Fruit fly (Drosophila melanogaster): ENCODE results near the gene CG8173.

CG8173 gene

dm6 chrX:17738474-17738838 is 29.0 kb upstream of the CG8173 start:
- TF ChIP-seq CG8478 (optimal IDR thresholded peaks at IDR 0.05) = no peak
- TF ChIP-seq EcR (GFP tag; optimal IDR thresholded peaks at IDR 0.05) = no peak

DNA sequence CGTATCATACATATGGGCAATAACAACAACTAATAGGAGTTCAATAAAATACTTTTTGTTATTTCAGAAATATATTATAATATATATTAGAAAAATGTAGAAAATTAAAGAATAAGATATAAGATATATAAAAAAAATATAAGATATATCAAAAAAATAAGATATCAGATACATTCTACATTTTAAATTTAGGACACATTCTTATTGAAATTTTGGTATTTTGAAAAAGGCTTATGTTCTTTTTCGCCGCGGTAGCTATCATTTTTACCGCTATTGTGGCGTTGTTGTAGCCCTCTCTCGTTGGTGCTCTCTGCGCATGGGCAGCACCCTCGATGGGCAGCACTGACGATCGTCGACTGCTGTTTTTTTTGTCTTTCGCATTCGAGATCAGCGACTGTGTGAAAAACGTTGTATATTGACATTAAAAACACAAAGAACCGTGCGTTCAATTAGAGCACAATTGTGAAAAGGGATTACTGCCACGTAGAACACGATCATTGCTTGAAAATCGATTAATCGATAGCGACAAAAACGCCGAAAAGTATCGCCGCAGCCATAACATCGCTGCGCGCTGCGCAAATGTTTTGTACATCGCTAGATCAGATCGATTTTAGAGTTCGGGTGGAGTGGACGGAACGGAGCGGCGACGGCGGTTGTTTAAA is 28.5 kb upstream of the CG8173 start:
- no peak for TF ChIP-seq usp (GFP tag; optimal IDR thresholded peaks at IDR 0.05)
- no peak for TF ChIP-seq psq (optimal IDR thresholded peaks at IDR 0.05)
- no peak for TF ChIP-seq Dll (optimal IDR thresholded peaks at IDR 0.05)
- no peak for TF ChIP-seq EcR (GFP tag; optimal IDR thresholded peaks at IDR 0.05)
- no peak for TF ChIP-seq pan (optimal IDR thresholded peaks at IDR 0.05)
- no peak for TF ChIP-seq CG8478 (optimal IDR thresholded peaks at IDR 0.05)

DNA sequence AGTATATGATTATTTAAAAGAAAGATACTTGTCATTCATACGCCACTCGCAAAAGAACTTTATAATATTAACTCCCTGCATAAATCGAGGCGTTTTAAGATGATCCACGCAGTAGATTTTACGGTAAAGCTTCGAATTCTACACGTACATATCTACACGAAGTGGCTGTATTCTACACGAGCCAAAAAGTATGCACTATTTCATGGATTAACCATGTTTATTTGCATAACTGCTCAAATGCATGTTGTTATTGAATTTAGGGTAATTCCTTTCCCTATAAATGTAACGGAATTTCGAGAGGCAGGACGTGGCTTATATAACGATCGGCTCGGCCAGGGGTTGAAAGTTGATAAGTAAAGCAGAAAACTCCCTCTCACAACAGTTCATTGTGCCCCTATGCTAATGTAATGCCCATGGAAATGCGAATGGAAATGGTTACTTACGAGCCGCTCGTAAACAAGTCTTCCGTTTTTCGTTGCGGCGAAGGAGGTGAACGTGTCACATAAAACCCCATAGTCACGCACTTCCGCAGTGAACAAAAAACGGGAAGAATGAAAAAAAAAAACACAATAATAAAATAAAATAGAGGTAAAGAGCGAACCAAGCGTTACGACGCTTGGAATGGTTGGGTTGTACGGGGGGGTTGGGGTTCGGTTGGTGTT is 27.7 kb upstream of the CG8173 start:
- TF ChIP-seq CG8478 (optimal IDR thresholded peaks at IDR 0.05) = no peak
- TF ChIP-seq pan (optimal IDR thresholded peaks at IDR 0.05) = no peak
- TF ChIP-seq EcR (GFP tag; optimal IDR thresholded peaks at IDR 0.05) = no peak
- TF ChIP-seq Dll (optimal IDR thresholded peaks at IDR 0.05) = no peak
- no peak for TF ChIP-seq usp (GFP tag; optimal IDR thresholded peaks at IDR 0.05)
- TF ChIP-seq psq (optimal IDR thresholded peaks at IDR 0.05) = no peak

dm6 chrX:17736101-17736728 is 26.8 kb upstream of the CG8173 start:
- TF ChIP-seq psq (optimal IDR thresholded peaks at IDR 0.05) (no peak), CG8478 (optimal IDR thresholded peaks at IDR 0.05) (no peak), usp (GFP tag; optimal IDR thresholded peaks at IDR 0.05) (no peak), pan (optimal IDR thresholded peaks at IDR 0.05) (no peak), Dll (optimal IDR thresholded peaks at IDR 0.05) (no peak), EcR (GFP tag; optimal IDR thresholded peaks at IDR 0.05) (no peak)

DNA sequence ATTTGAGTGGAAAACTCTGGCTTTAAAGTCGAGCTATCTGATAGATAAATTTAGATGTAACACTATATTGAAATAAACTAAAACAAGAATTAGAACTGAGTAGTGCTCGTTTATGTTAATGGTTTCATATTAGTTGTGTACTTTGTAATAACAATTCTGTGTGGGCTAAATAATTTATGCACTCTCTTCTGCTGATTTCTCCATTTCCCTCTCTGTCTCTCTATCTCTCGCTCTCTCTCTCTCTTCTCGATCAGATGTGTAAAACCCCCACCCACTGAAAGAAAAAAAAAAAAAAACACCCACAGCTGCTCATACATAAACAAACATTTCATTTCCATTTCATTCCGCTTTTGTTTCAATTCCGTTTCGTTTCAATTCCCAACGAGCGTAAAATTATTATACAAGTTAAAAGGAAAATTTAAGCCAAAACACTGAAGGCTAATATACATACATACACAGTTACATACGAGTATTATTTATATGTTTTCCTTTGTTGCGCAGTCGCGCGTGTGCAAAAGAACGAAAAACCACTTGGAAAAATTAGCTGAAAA is 24.3 kb upstream of the CG8173 start:
- TF ChIP-seq pan (optimal IDR thresholded peaks at IDR 0.05) (no peak), EcR (GFP tag; optimal IDR thresholded peaks at IDR 0.05) (no peak), Dll (optimal IDR thresholded peaks at IDR 0.05) (no peak), usp (GFP tag; optimal IDR thresholded peaks at IDR 0.05) (no peak), psq (optimal IDR thresholded peaks at IDR 0.05) (no peak), CG8478 (optimal IDR thresholded peaks at IDR 0.05) (no peak)

DNA sequence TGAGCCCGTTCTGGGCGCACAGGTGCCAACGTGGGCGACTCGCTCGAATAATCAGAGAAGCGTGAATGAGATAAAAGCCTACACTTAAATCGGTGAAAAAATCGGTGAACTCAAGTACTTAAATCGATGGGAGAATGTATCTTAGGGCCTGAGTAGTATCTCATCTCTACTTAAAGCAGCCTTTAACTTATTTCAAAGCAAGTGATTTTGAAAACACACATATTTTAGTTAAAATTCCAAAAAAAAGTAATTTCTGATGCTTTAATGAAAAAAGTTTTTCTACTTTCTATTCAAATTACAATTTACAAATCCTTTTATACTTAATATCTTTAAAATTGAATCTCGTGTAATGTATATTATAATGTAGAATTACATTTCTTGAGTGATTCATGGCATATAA is 23.2 kb upstream of the CG8173 start:
- TF ChIP-seq Dll (optimal IDR thresholded peaks at IDR 0.05) = no peak
- TF ChIP-seq usp (GFP tag; optimal IDR thresholded peaks at IDR 0.05) = no peak
- no peak for TF ChIP-seq psq (optimal IDR thresholded peaks at IDR 0.05)
- no peak for TF ChIP-seq EcR (GFP tag; optimal IDR thresholded peaks at IDR 0.05)
- no peak for TF ChIP-seq CG8478 (optimal IDR thresholded peaks at IDR 0.05)
- TF ChIP-seq pan (optimal IDR thresholded peaks at IDR 0.05) = no peak

DNA sequence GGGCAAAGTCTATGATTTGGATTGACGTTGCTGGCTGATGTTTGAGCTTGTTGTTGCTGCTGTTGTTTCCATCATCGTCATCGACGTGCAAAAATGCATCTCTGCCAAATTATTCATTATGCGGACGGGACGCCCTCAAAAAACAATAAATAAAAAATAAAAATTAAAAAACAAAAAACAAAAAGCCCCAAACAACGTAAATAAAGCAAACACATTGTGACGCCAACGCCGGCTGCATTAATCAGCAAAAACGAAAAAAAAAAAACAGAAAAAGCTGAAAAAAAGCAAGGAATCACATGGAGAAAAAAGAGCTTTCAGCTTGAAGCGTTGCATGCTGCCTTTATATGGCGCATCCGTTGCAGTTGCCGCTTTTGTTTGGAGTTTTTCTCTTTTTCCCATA is 22.6 kb upstream of the CG8173 start:
- no peak for TF ChIP-seq EcR (GFP tag; optimal IDR thresholded peaks at IDR 0.05)
- TF ChIP-seq usp (GFP tag; optimal IDR thresholded peaks at IDR 0.05) = no peak
- TF ChIP-seq Dll (optimal IDR thresholded peaks at IDR 0.05) = no peak

dm6 chrX:17728338-17728737 is 18.9 kb upstream of the CG8173 start:
- TF ChIP-seq psq (optimal IDR thresholded peaks at IDR 0.05) (no peak), EcR (GFP tag; optimal IDR thresholded peaks at IDR 0.05) (no peak), CG8478 (optimal IDR thresholded peaks at IDR 0.05) (no peak), usp (GFP tag; optimal IDR thresholded peaks at IDR 0.05) (no peak), Dll (optimal IDR thresholded peaks at IDR 0.05) (no peak), pan (optimal IDR thresholded peaks at IDR 0.05) (no peak)

DNA sequence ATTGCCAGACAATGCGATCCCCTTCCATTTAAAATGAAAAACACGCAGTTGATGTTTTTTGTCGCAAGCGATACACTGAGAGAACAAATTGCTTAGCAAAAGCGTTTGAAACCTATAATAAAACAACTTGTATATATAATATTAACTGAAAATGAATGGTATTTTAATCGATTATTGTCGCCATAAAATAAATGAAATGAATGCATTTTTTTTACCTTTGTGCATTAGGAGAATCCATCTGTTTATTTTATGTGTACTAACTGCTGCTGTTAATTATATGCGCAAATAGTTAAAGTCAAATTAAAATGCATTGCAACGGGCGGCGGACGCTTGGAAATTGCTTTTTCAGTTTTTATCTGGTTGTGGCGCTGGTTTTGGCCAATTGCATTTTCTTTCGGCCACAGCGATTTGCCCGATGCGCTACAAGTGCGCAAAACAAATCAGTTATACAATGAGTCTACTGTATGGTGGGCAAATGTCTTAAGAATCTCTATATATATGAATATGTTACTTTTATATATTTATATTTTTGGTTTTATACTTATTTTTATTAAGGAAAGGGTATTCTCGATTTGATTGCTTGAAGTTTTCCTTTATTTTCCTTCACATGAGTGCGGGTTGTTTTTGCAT is 17.2 kb upstream of the CG8173 start:
- TF ChIP-seq pan (optimal IDR thresholded peaks at IDR 0.05) (no peak), Dll (optimal IDR thresholded peaks at IDR 0.05) (no peak), CG8478 (optimal IDR thresholded peaks at IDR 0.05) (no peak), usp (GFP tag; optimal IDR thresholded peaks at IDR 0.05) (no peak), EcR (GFP tag; optimal IDR thresholded peaks at IDR 0.05) (no peak), psq (optimal IDR thresholded peaks at IDR 0.05) (no peak)

DNA sequence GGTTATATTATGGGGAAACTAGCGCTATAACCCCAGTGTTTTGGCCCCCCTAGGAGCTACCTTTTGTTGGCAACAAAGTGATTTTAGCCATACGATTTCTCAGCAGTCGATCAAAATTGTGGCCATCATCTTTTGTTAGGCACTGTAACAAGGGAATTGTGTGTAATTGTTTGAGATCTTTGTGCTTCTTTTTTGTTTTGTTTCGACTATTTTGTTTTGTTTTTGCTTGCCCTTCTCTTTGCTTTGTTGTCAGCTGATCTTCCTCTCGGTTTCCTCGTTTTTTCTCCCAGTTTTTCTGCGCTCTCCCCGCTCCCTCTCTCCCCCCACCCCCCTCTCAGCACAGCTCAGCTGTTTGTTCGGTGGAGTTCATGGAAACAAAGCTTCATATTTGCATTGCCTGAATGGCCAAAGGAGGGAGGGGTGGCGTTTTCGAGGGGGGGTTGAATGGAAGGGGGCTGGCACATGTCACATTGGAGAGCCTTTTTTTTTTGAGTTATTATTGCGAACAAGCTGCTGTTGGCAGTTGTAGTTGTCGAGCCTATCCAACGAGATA is 16.6 kb upstream of the CG8173 start:
- no peak for TF ChIP-seq Dll (optimal IDR thresholded peaks at IDR 0.05)
- no peak for TF ChIP-seq usp (GFP tag; optimal IDR thresholded peaks at IDR 0.05)
- no peak for TF ChIP-seq EcR (GFP tag; optimal IDR thresholded peaks at IDR 0.05)
- TF ChIP-seq pan (optimal IDR thresholded peaks at IDR 0.05) = no peak
- no peak for TF ChIP-seq psq (optimal IDR thresholded peaks at IDR 0.05)

DNA sequence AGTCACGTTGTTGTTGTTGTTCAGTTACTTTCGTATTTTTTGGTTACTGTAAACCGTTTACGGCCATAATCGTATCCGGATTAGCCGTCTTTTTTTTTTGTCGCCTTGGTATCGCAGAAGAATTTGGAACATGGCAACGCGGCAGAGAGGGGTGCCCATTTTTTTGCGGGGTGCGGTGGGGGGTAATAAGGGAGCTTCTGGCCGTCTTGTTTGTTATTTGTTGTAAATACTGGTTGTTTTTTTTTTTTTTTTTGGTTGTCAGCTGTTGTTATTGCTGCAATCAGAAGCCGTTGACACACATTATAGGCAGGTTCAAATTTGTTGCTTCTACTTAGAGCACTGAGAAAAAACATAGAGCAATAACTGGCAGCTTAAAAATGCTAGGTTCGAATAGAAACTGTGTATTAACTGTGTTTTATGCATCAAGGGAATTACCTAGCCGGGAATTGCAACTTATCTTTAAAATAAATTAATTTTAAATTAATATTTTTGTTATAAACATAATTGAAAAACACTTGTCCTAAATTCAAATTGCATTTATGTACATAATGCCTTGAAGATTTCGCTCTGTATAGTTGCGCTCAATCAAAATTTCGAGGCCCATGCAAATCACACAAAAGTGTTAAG is 14.9 kb upstream of the CG8173 start:
- TF ChIP-seq Dll (optimal IDR thresholded peaks at IDR 0.05) (no peak), EcR (GFP tag; optimal IDR thresholded peaks at IDR 0.05) (no peak), psq (optimal IDR thresholded peaks at IDR 0.05) (no peak), CG8478 (optimal IDR thresholded peaks at IDR 0.05) (no peak), usp (GFP tag; optimal IDR thresholded peaks at IDR 0.05) (no peak), pan (optimal IDR thresholded peaks at IDR 0.05) (no peak)

Measured in whole organism.